Worm (Caenorhabditis elegans): ENCODE results near the gene atg-7.

ce11 chrIV:11094974-11095373 is 14.1 kb upstream of the atg-7 start, which contains the start of gene M7.8:
- TF ChIP-seq nhr-76 (tag; optimal IDR thresholded peaks at IDR 0.05): no peak
- TF ChIP-seq ztf-11 (tag; optimal IDR thresholded peaks at IDR 0.05): no peak
- no peak for TF ChIP-seq pha-4 (tag; optimal IDR thresholded peaks at IDR 0.05)
- no peak for TF ChIP-seq elt-1 (tag; optimal IDR thresholded peaks at IDR 0.05; ENCODE audit: borderline replicate concordance, insufficient read depth)
- no peak for TF ChIP-seq nhr-237 (tag; optimal IDR thresholded peaks at IDR 0.05)
- no peak for TF ChIP-seq nhr-2 (tag; optimal IDR thresholded peaks at IDR 0.05)

Measured in whole organism, mixed stage, embryonic.